Worm (Caenorhabditis elegans) whole organism, L3 larva: Measurements from ENCODE around the gene C25A8.5.

Source experiments
- R02D3.7 ChIP-seq: fragments of 150-350 bp; optimal IDR thresholded peaks from 2 replicates; lab custom pipeline; 2014; ENCODE audit warnings: missing biosample characterization, missing genetic modification characterization
- ZK546.5 ChIP-seq: sonication (generic microtip); optimal IDR thresholded peaks from 2 replicates; lab custom pipeline; 2017; ENCODE audit warnings: missing biosample characterization, missing genetic modification characterization
- aly-2 ChIP-seq: fragments of 150-350 bp; optimal IDR thresholded peaks from 2 replicates; lab custom pipeline; 2014; ENCODE audit warnings: missing biosample characterization, missing genetic modification characterization
- ama-1 ChIP-seq: fragments of 150-350 bp; optimal IDR thresholded peaks from 2 replicates; lab custom pipeline; 2018
- ceh-28 ChIP-seq: fragments of 150-350 bp; optimal IDR thresholded peaks from 2 replicates; lab custom pipeline; 2014; ENCODE audit warnings: missing biosample characterization, missing genetic modification reagents, missing genetic modification characterization
- ceh-82 ChIP-seq: fragments of 150-350 bp; optimal IDR thresholded peaks from 2 replicates; lab custom pipeline; 2014; ENCODE audit warnings: missing biosample characterization, missing genetic modification characterization
- ceh-9 ChIP-seq: sonication (generic microtip); optimal IDR thresholded peaks from 2 replicates; lab custom pipeline; 2018; ENCODE audit warnings: missing biosample characterization, missing genetic modification characterization
- egl-27 ChIP-seq: sonication (generic microtip); optimal IDR thresholded peaks from 4 replicates; lab custom pipeline; 2017; ENCODE audit warnings: missing biosample characterization, missing genetic modification reagents, missing genetic modification characterization
- egl-5 ChIP-seq: fragments of 150-350 bp; optimal IDR thresholded peaks from 2 replicates; lab custom pipeline; 2017; ENCODE audit warnings: missing biosample characterization, missing genetic modification reagents, missing genetic modification characterization, inconsistent platforms
- elt-2 ChIP-seq: sonication (generic microtip); optimal IDR thresholded peaks from 2 replicates; lab custom pipeline; 2016; ENCODE audit warnings: missing genetic modification reagents, mild to moderate bottlenecking, missing genetic modification characterization, missing compliant biosample characterization
- elt-3 ChIP-seq, 3 experiments: fragments of 150-350 bp in 1 of 3; sonication (generic microtip) in 2 of 3; optimal IDR thresholded peaks; 2 replicates in 2 of 3; 4 replicates in 1 of 3; lab custom pipeline; 2014 to 2017; ENCODE audit warnings: missing biosample characterization in 3 of 3, missing genetic modification characterization in 3 of 3
- eor-1 ChIP-seq, 2 experiments: fragments of 150-350 bp; optimal IDR thresholded peaks; 2 replicates each; lab custom pipeline; 2014 to 2018; ENCODE audit warnings: missing biosample characterization in 2 of 2, missing genetic modification characterization in 2 of 2
- fkh-10 ChIP-seq: sonication (generic microtip); optimal IDR thresholded peaks from 2 replicates; lab custom pipeline; 2017; ENCODE audit warnings: missing biosample characterization, missing genetic modification reagents, missing genetic modification characterization
- fos-1 ChIP-seq: fragments of 150-350 bp; optimal IDR thresholded peaks from 2 replicates; lab custom pipeline; 2014; ENCODE audit warnings: missing biosample characterization, missing genetic modification characterization
- lin-15B ChIP-seq: fragments of 150-350 bp; optimal IDR thresholded peaks from 2 replicates; lab custom pipeline; 2014; ENCODE audit warnings: missing biosample characterization, missing genetic modification characterization
- lin-39 ChIP-seq: fragments of 150-350 bp; optimal IDR thresholded peaks from 2 replicates; lab custom pipeline; 2018; ENCODE audit warnings: missing biosample characterization, missing genetic modification reagents, missing genetic modification characterization
- lsy-12 ChIP-seq: sonication (generic microtip); optimal IDR thresholded peaks from 2 replicates; lab custom pipeline; 2016; ENCODE audit warnings: mild to moderate bottlenecking, missing genetic modification characterization, missing compliant biosample characterization
- mml-1 ChIP-seq: fragments of 150-350 bp; sonication (generic microtip); optimal IDR thresholded peaks from 3 replicates; lab custom pipeline; 2014; ENCODE audit warnings: missing biosample characterization, missing genetic modification characterization
- nfya-1 ChIP-seq: sonication (generic microtip); optimal IDR thresholded peaks from 2 replicates; lab custom pipeline; 2017; ENCODE audit warnings: missing genetic modification characterization, mild to moderate bottlenecking, missing compliant biosample characterization, antibody characterized with exemption, moderate library complexity; ENCODE audit not compliant: insufficient read depth
- nhr-11 ChIP-seq: fragments of 150-350 bp; optimal IDR thresholded peaks from 2 replicates; lab custom pipeline; 2014; ENCODE audit warnings: missing biosample characterization, missing genetic modification characterization
- nhr-12 ChIP-seq: fragments of 150-350 bp; optimal IDR thresholded peaks from 2 replicates; lab custom pipeline; 2014; ENCODE audit warnings: missing biosample characterization, missing genetic modification characterization
- nhr-23 ChIP-seq: fragments of 150-350 bp; optimal IDR thresholded peaks from 2 replicates; lab custom pipeline; 2014; ENCODE audit warnings: missing biosample characterization, missing genetic modification reagents, missing genetic modification characterization
- nhr-237 ChIP-seq: fragments of 150-350 bp; optimal IDR thresholded peaks from 2 replicates; lab custom pipeline; 2014; ENCODE audit warnings: missing biosample characterization, missing genetic modification characterization
- nhr-25 ChIP-seq: sonication (generic microtip); optimal IDR thresholded peaks from 2 replicates; lab custom pipeline; 2017; ENCODE audit warnings: missing biosample characterization, missing genetic modification characterization
- nhr-43 ChIP-seq: sonication (generic microtip); optimal IDR thresholded peaks from 2 replicates; lab custom pipeline; 2016; ENCODE audit warnings: mild to moderate bottlenecking, missing genetic modification characterization, missing compliant biosample characterization; ENCODE audit not compliant: poor library complexity, severe bottlenecking
- nhr-67 ChIP-seq: fragments of 150-350 bp; optimal IDR thresholded peaks from 2 replicates; lab custom pipeline; 2014; ENCODE audit warnings: missing biosample characterization, missing genetic modification characterization
- pqm-1 ChIP-seq: fragments of 150-350 bp; optimal IDR thresholded peaks from 2 replicates; lab custom pipeline; 2017; ENCODE audit warnings: missing biosample characterization, missing genetic modification characterization, inconsistent platforms
- sea-2 ChIP-seq: fragments of 150-350 bp; sonication (generic microtip); optimal IDR thresholded peaks from 4 replicates; lab custom pipeline; 2014; ENCODE audit warnings: missing biosample characterization, missing genetic modification reagents, missing genetic modification characterization
- tbx-2 ChIP-seq: sonication (generic microtip); optimal IDR thresholded peaks from 2 replicates; lab custom pipeline; 2016; ENCODE audit warnings: mild to moderate bottlenecking, missing genetic modification characterization, missing compliant biosample characterization
- unc-39 ChIP-seq: sonication (generic microtip); optimal IDR thresholded peaks from 4 replicates; lab custom pipeline; 2017; ENCODE audit warnings: missing biosample characterization, missing genetic modification characterization
- unc-62 ChIP-seq: fragments of 150-350 bp; sonication (generic microtip); optimal IDR thresholded peaks from 4 replicates; lab custom pipeline; 2014; ENCODE audit warnings: missing biosample characterization, missing genetic modification reagents, missing genetic modification characterization
- ztf-11 ChIP-seq: fragments of 150-350 bp; optimal IDR thresholded peaks from 2 replicates; lab custom pipeline; 2014; ENCODE audit warnings: missing biosample characterization, missing genetic modification characterization

Gene C25A8.5

ce11 chrIV:6964508-6964907, 34.8 kb upstream of the C25A8.5 start, which contains the start of gene B0478.3:
TSS of gene B0478.3 (minus strand) at chrIV:6964608.
- TF ChIP-seq egl-5 (tag; lab: Kevin White, UChicago) = no peak

ce11 chrIV:6965192-6965591, 34.1 kb upstream of the C25A8.5 start, which contains the start of gene ZK381.2:
TSS of gene ZK381.2 (plus strand) at chrIV:6965492.
- TF ChIP-seq elt-3 (tag; optimal IDR thresholded peaks at IDR 0.05; lab: Kevin White, UChicago) = no peak
- no peak for TF ChIP-seq tbx-2 (tag; lab: Kevin White, UChicago)
- TF ChIP-seq ZK546.5 = no peak
- no peak for TF ChIP-seq nhr-43 (tag; lab: Kevin White, UChicago)
- TF ChIP-seq lin-39 (tag; lab: Kevin White, UChicago) = no peak
- no peak for TF ChIP-seq mml-1
- no peak for TF ChIP-seq eor-1 (tag; optimal IDR thresholded peaks at IDR 0.05; lab: Kevin White, UChicago)
- TF ChIP-seq nhr-11 (tag; lab: Kevin White, UChicago) = no peak
- no peak for TF ChIP-seq lsy-12 (tag; lab: Kevin White, UChicago)
- TF ChIP-seq ztf-11 (tag; lab: Kevin White, UChicago) = no peak
- TF ChIP-seq nfya-1 (tag; lab: Kevin White, UChicago) = no peak
- TF ChIP-seq, all 47 proteins: peak for 0

ce11 chrIV:6970271-6970670, 29.0 kb upstream of the C25A8.5 start, which contains the start of gene ZK381.8:
TSS of gene ZK381.8 (minus strand) at chrIV:6970371.
- TF ChIP-seq nhr-25 (tag; lab: Kevin White, UChicago) = no peak
- TF ChIP-seq ama-1 = no peak
- TF ChIP-seq elt-3 (tag; optimal IDR thresholded peaks at IDR 0.05; lab: Kevin White, UChicago) = no peak
- no peak for TF ChIP-seq tbx-2 (tag; lab: Kevin White, UChicago)
- TF ChIP-seq nhr-237 (tag; lab: Kevin White, UChicago) = no peak
- no peak for TF ChIP-seq aly-2 (tag; lab: Kevin White, UChicago)
- TF ChIP-seq sea-2 = no peak

ce11 chrIV:6971213-6971612, 28.1 kb upstream of the C25A8.5 start, which contains the start of gene ZK381.62:
TSS of gene ZK381.62 (minus strand) at chrIV:6971313.
- TF ChIP-seq ama-1 = no peak
- no peak for TF ChIP-seq ceh-28

ce11 chrIV:6972427-6972826, 26.9 kb upstream of the C25A8.5 start, which contains the start of gene nhr-249:
TSS of gene nhr-249 (minus strand) at chrIV:6972527.
- TF ChIP-seq nhr-67 (tag; lab: Kevin White, UChicago) (no peak), unc-62 (GFP tag; lab: Kevin White, UChicago) (no peak), nhr-12 (tag; lab: Kevin White, UChicago) (no peak), pqm-1 (tag; lab: Kevin White, UChicago) (no peak), unc-39 (tag; lab: Kevin White, UChicago) (no peak), elt-2 (no peak), nhr-11 (tag; lab: Kevin White, UChicago) (no peak), mml-1 (no peak), ama-1 (no peak), nhr-23 (tag; lab: Kevin White, UChicago) (no peak), fos-1 (tag; lab: Kevin White, UChicago) (no peak), nhr-25 (tag; lab: Kevin White, UChicago) (no peak), egl-27 (no peak), egl-5 (tag; lab: Kevin White, UChicago) (no peak), lin-39 (tag; lab: Kevin White, UChicago) (no peak), nhr-237 (tag; lab: Kevin White, UChicago) (no peak), fkh-10 (GFP tag; lab: Kevin White, UChicago) (no peak)

ce11 chrIV:6974162-6974938, 25.0 kb upstream of the C25A8.5 start:
- TF ChIP-seq ztf-11 (tag; lab: Kevin White, UChicago) (no peak), unc-39 (tag; lab: Kevin White, UChicago) (no peak), ceh-9 (no peak), lsy-12 (tag; lab: Kevin White, UChicago) (no peak), R02D3.7 (no peak), ceh-28 (no peak), nhr-11 (tag; lab: Kevin White, UChicago) (no peak), nfya-1 (tag; lab: Kevin White, UChicago) (no peak), lin-15B (tag; lab: Kevin White, UChicago) (no peak), ceh-82 (tag; lab: Kevin White, UChicago) (no peak)
- TF ChIP-seq, all 47 proteins: peak for 0
